Fruit fly (Drosophila melanogaster) whole organism, adult: ENCODE results near the gene HHEX.

Experiments used
- CG11617 ChIP-seq: fragments of 200-800 bp; sonication (Bioruptor generic); optimal IDR thresholded peaks from 2 replicates; lab custom pipeline; 2017; ENCODE audit warnings: mild to moderate bottlenecking, missing biosample characterization, missing genetic modification reagents, missing genetic modification characterization
- CG12768 ChIP-seq: fragments of 200-800 bp; sonication (Bioruptor generic); optimal IDR thresholded peaks from 2 replicates; lab custom pipeline; 2017; ENCODE audit warnings: missing biosample characterization, missing genetic modification characterization, mild to moderate bottlenecking, moderate library complexity, missing genetic modification reagents
- CG14711 ChIP-seq: fragments of 200-800 bp; sonication (Bioruptor generic); optimal IDR thresholded peaks from 2 replicates; lab custom pipeline; 2018; ENCODE audit warnings: missing biosample characterization, mild to moderate bottlenecking, missing genetic modification characterization, moderate library complexity
- CG1620 ChIP-seq: fragments of 200-800 bp; sonication (Bioruptor generic); optimal IDR thresholded peaks from 2 replicates; lab custom pipeline; 2016; ENCODE audit warnings: missing biosample characterization, missing genetic modification characterization
- CG5204 ChIP-seq: fragments of 200-800 bp; sonication (Bioruptor generic); optimal IDR thresholded peaks from 2 replicates; lab custom pipeline; 2016; ENCODE audit warnings: missing biosample characterization, missing genetic modification characterization
- CG7045 ChIP-seq: fragments of 200-800 bp; sonication (Bioruptor generic); optimal IDR thresholded peaks from 2 replicates; lab custom pipeline; 2017; ENCODE audit warnings: missing biosample characterization, mild to moderate bottlenecking, missing genetic modification characterization
- CG7101 ChIP-seq: fragments of 200-800 bp; sonication (Bioruptor generic); optimal IDR thresholded peaks from 2 replicates; lab custom pipeline; 2018; ENCODE audit warnings: missing biosample characterization, mild to moderate bottlenecking, missing genetic modification characterization, moderate library complexity
- Mnt ChIP-seq: fragments of 200-800 bp; sonication (Bioruptor generic); optimal IDR thresholded peaks from 2 replicates; lab custom pipeline; 2016; ENCODE audit warnings: missing biosample characterization, mild to moderate bottlenecking, missing genetic modification characterization
- cic ChIP-seq: fragments of 200-800 bp; sonication (Bioruptor generic); optimal IDR thresholded peaks from 2 replicates; lab custom pipeline; 2017; ENCODE audit warnings: missing biosample characterization, mild to moderate bottlenecking, missing genetic modification characterization, moderate library complexity
- cnc ChIP-seq, 2 experiments: fragments of >200 bp; optimal IDR thresholded peaks; 2 replicates each; lab custom pipeline; 2017
- kay ChIP-seq: fragments of 200-800 bp; sonication (Bioruptor generic); peaks from one replicate; lab custom pipeline; 2016; ENCODE audit warnings: missing biosample characterization, missing genetic modification characterization, borderline replicate concordance
- ovo ChIP-seq: fragments of 200-800 bp; sonication (Bioruptor generic); optimal IDR thresholded peaks from 2 replicates; lab custom pipeline; 2016; ENCODE audit warnings: missing biosample characterization, missing genetic modification characterization
- tj ChIP-seq: fragments of 200-800 bp; sonication (Bioruptor generic); optimal IDR thresholded peaks from 3 replicates; lab custom pipeline; 2017; ENCODE audit warnings: missing biosample characterization, mild to moderate bottlenecking, missing genetic modification characterization, moderate library complexity

- TF ChIP-seq CG7101 (tag; lab: Kevin White, UChicago) (no peak), tj (GFP tag; lab: Kevin White, UChicago) (no peak), CG14711 (no peak), CG1620 (GFP tag; lab: Kevin White, UChicago) (no peak), kay (no peak), CG12768 (GFP tag; lab: Kevin White, UChicago) (no peak), ovo (GFP tag; lab: Kevin White, UChicago) (no peak), cnc (optimal IDR thresholded peaks at IDR 0.05; lab: Kevin White, UChicago) (no peak), CG7045 (GFP tag; lab: Kevin White, UChicago) (no peak), Mnt (GFP tag; lab: Kevin White, UChicago) (no peak), cic (no peak), CG5204 (no peak), CG11617 (GFP tag; lab: Kevin White, UChicago) (no peak)
Observed at dm6 chr3R:21063433-21063832, 17.3 kb downstream of the HHEX start.
